Fruit fly (Drosophila melanogaster) whole organism, embryonic: ENCODE measurements around the gene Uba4.

Source experiments
- B-H2 ChIP-seq: fragments of 200-800 bp; sonication (Bioruptor generic); optimal IDR thresholded peaks from 2 replicates; lab custom pipeline; 2018; ENCODE audit warnings: missing biosample characterization, mild to moderate bottlenecking, missing genetic modification characterization
- CG10431 ChIP-seq: fragments of 200-800 bp; sonication (Bioruptor generic); optimal IDR thresholded peaks from 3 replicates; lab custom pipeline; 2018; ENCODE audit warnings: missing biosample characterization, mild to moderate bottlenecking, missing genetic modification characterization
- CG10543 ChIP-seq: fragments of 200-800 bp; sonication (Bioruptor generic); optimal IDR thresholded peaks from 3 replicates; lab custom pipeline; 2017; ENCODE audit warnings: missing biosample characterization, mild to moderate bottlenecking, missing genetic modification characterization, moderate library complexity
- CG11093 ChIP-seq: fragments of 200-800 bp; sonication (Bioruptor generic); IDR thresholded peaks from 3 replicates; pipeline ENCODE4 v1.3.6; 2022; ENCODE audit warnings: missing biosample characterization, missing genetic modification characterization
- CG11398 ChIP-seq: fragments of 200-800 bp; sonication (Bioruptor generic); optimal IDR thresholded peaks from 2 replicates; lab custom pipeline; 2016; ENCODE audit warnings: missing biosample characterization, missing genetic modification characterization
- CG13424 ChIP-seq: fragments of 200-800 bp; sonication (Bioruptor generic); optimal IDR thresholded peaks from 2 replicates; lab custom pipeline; 2019; ENCODE audit warnings: missing biosample characterization, mild to moderate bottlenecking, missing genetic modification characterization, moderate library complexity
- CG13894 ChIP-seq: fragments of 200-800 bp; sonication (Bioruptor generic); optimal IDR thresholded peaks from 3 replicates; lab custom pipeline; 2018; ENCODE audit warnings: missing biosample characterization, mild to moderate bottlenecking, missing genetic modification characterization, moderate library complexity
- CG14860 ChIP-seq: fragments of 200-800 bp; sonication (Bioruptor generic); IDR thresholded peaks from 3 replicates; pipeline ENCODE4 v1.3.6; 2022; ENCODE audit warnings: missing biosample characterization, missing genetic modification characterization; ENCODE audit not compliant: partially characterized antibody
- CG15011 ChIP-seq: fragments of 200-800 bp; sonication (Bioruptor generic); optimal IDR thresholded peaks from 3 replicates; lab custom pipeline; 2018; ENCODE audit warnings: missing biosample characterization, mild to moderate bottlenecking, missing genetic modification characterization
- CG1792 ChIP-seq: fragments of 200-800 bp; sonication (Bioruptor generic); optimal IDR thresholded peaks from 2 replicates; lab custom pipeline; 2016; ENCODE audit warnings: missing biosample characterization, missing genetic modification characterization
- CG18011 ChIP-seq: fragments of 200-800 bp; sonication (Bioruptor generic); optimal IDR thresholded peaks from 2 replicates; lab custom pipeline; 2017; ENCODE audit warnings: missing biosample characterization, missing genetic modification characterization, mild to moderate bottlenecking, moderate library complexity, missing genotype
- CG18262 ChIP-seq: fragments of 200-800 bp; optimal IDR thresholded peaks from 3 replicates; lab custom pipeline; 2019; ENCODE audit warnings: missing biosample characterization, mild to moderate bottlenecking, missing genetic modification characterization, moderate library complexity
- CG1832 ChIP-seq: fragments of 200-800 bp; sonication (Bioruptor generic); optimal IDR thresholded peaks from 2 replicates; lab custom pipeline; 2017; ENCODE audit warnings: missing biosample characterization, mild to moderate bottlenecking, missing genetic modification characterization, inconsistent platforms
- CG2129 ChIP-seq: fragments of 200-800 bp; sonication (Bioruptor generic); IDR thresholded peaks from 2 replicates; pipeline ENCODE4 v1.3.6; 2022; ENCODE audit warnings: missing biosample characterization, missing genetic modification characterization; ENCODE audit not compliant: partially characterized antibody
- CG3065 ChIP-seq: fragments of 200-800 bp; sonication (Bioruptor generic); optimal IDR thresholded peaks from 2 replicates; lab custom pipeline; 2016; ENCODE audit warnings: missing biosample characterization, missing genetic modification characterization
- CG32772 ChIP-seq: fragments of 200-800 bp; sonication (Bioruptor generic); IDR thresholded peaks from 2 replicates; pipeline ENCODE4 v1.3.6; 2022; ENCODE audit warnings: missing biosample characterization, missing genetic modification characterization
- CG42726 ChIP-seq: fragments of 200-800 bp; sonication (Bioruptor generic); IDR thresholded peaks from 2 replicates; pipeline ENCODE4 v1.3.6; 2022; ENCODE audit warnings: missing biosample characterization, missing genetic modification characterization; ENCODE audit not compliant: partially characterized antibody
- CG5180 ChIP-seq: fragments of 200-800 bp; sonication (Bioruptor generic); optimal IDR thresholded peaks from 3 replicates; lab custom pipeline; 2017; ENCODE audit warnings: missing biosample characterization, missing genetic modification characterization, mild to moderate bottlenecking, moderate library complexity, missing genetic modification reagents
- CG6854 ChIP-seq: fragments of 200-800 bp; sonication (Bioruptor generic); optimal IDR thresholded peaks from 3 replicates; lab custom pipeline; 2017; ENCODE audit warnings: missing biosample characterization, mild to moderate bottlenecking, missing genetic modification characterization
- CG7556 ChIP-seq: fragments of 200-800 bp; sonication (Bioruptor generic); optimal IDR thresholded peaks from 2 replicates; lab custom pipeline; 2017; ENCODE audit warnings: missing biosample characterization, mild to moderate bottlenecking, missing genetic modification characterization
- CG8281 ChIP-seq: fragments of 200-800 bp; sonication (Bioruptor generic); optimal IDR thresholded peaks from 2 replicates; lab custom pipeline; 2018; ENCODE audit warnings: missing biosample characterization, mild to moderate bottlenecking, missing genetic modification characterization, moderate library complexity
- CG9727 ChIP-seq: fragments of 200-800 bp; sonication (Bioruptor generic); optimal IDR thresholded peaks from 3 replicates; lab custom pipeline; 2017; ENCODE audit warnings: missing biosample characterization, mild to moderate bottlenecking, missing genetic modification characterization
- CG9932 ChIP-seq: fragments of 200-800 bp; sonication (Bioruptor generic); IDR thresholded peaks from 2 replicates; pipeline ENCODE4 v1.3.6; 2022; ENCODE audit warnings: missing biosample characterization, missing genetic modification characterization
- Dbx ChIP-seq: fragments of 200-800 bp; sonication (Bioruptor generic); IDR thresholded peaks from 3 replicates; pipeline ENCODE4 v1.3.6; 2022; ENCODE audit warnings: missing biosample characterization, missing genetic modification characterization
- ERR ChIP-seq: fragments of 200-800 bp; sonication (Bioruptor generic); optimal IDR thresholded peaks from 2 replicates; lab custom pipeline; 2016; ENCODE audit warnings: missing biosample characterization, missing genetic modification characterization
- GATAe ChIP-seq: fragments of 200-800 bp; sonication (Bioruptor generic); conservative IDR thresholded peaks from 2 replicates; pipeline ENCODE4 v1.3.6; 2022; ENCODE audit warnings: missing biosample characterization, missing genetic modification characterization
- HLH54F ChIP-seq: fragments of 200-800 bp; sonication (Bioruptor generic); optimal IDR thresholded peaks from 3 replicates; lab custom pipeline; 2016; ENCODE audit warnings: missing biosample characterization, missing genetic modification characterization
- Hmx ChIP-seq: fragments of 200-800 bp; sonication (Bioruptor generic); optimal IDR thresholded peaks from 2 replicates; lab custom pipeline; 2016; ENCODE audit warnings: missing biosample characterization, missing genetic modification characterization
- Max ChIP-seq: fragments of 200-800 bp; sonication (Bioruptor generic); optimal IDR thresholded peaks from 2 replicates; lab custom pipeline; 2016; ENCODE audit warnings: missing biosample characterization, mild to moderate bottlenecking, missing genetic modification characterization
- NC2β ChIP-seq: fragments of 200-800 bp; sonication (Bioruptor generic); optimal IDR thresholded peaks from 2 replicates; lab custom pipeline; 2016; ENCODE audit warnings: missing biosample characterization, missing genetic modification characterization
- Oaz ChIP-seq: fragments of 200-800 bp; sonication (Bioruptor generic); IDR thresholded peaks from 2 replicates; pipeline ENCODE4 v1.3.6; 2022; ENCODE audit warnings: missing biosample characterization, missing genetic modification characterization
- Oli ChIP-seq: fragments of 200-800 bp; sonication (Bioruptor generic); optimal IDR thresholded peaks from 2 replicates; lab custom pipeline; 2018; ENCODE audit warnings: missing biosample characterization, mild to moderate bottlenecking, missing genetic modification characterization, moderate library complexity
- ac ChIP-seq: fragments of 200-800 bp; sonication (Bioruptor generic); optimal IDR thresholded peaks from 3 replicates; lab custom pipeline; 2017; ENCODE audit warnings: missing biosample characterization, mild to moderate bottlenecking, missing genetic modification characterization
- ap ChIP-seq: fragments of 200-800 bp; sonication (Bioruptor generic); IDR thresholded peaks from 2 replicates; pipeline ENCODE4 v1.3.6; 2022; ENCODE audit warnings: missing biosample characterization, missing genetic modification characterization
- corto ChIP-seq: fragments of 200-800 bp; sonication (Bioruptor generic); optimal IDR thresholded peaks from 2 replicates; lab custom pipeline; 2016; ENCODE audit warnings: missing biosample characterization, mild to moderate bottlenecking, missing genetic modification characterization, moderate library complexity
- emc ChIP-seq: fragments of 200-800 bp; sonication (Bioruptor generic); optimal IDR thresholded peaks from 2 replicates; lab custom pipeline; 2016; ENCODE audit warnings: missing biosample characterization, missing genetic modification characterization
- fd64A ChIP-seq: fragments of 200-800 bp; sonication (Bioruptor generic); optimal IDR thresholded peaks from 3 replicates; lab custom pipeline; 2018; ENCODE audit warnings: missing biosample characterization, mild to moderate bottlenecking, missing genetic modification characterization
- ftz-f1 ChIP-seq: fragments of 200-800 bp; sonication (Bioruptor generic); optimal IDR thresholded peaks from 2 replicates; lab custom pipeline; 2016; ENCODE audit warnings: missing biosample characterization, missing genetic modification characterization
- ham ChIP-seq: fragments of 200-800 bp; sonication (Bioruptor generic); IDR thresholded peaks from 2 replicates; pipeline ENCODE4 v1.3.6; 2022; ENCODE audit warnings: missing biosample characterization, missing genetic modification characterization
- jumu ChIP-seq: fragments of 200-800 bp; sonication (Bioruptor generic); optimal IDR thresholded peaks from 3 replicates; lab custom pipeline; 2016; ENCODE audit warnings: missing biosample characterization, missing genetic modification characterization
- mam ChIP-seq: fragments of 200-800 bp; sonication (Bioruptor generic); optimal IDR thresholded peaks from 3 replicates; lab custom pipeline; 2016; ENCODE audit warnings: missing biosample characterization, missing genetic modification characterization
- nerfin-1 ChIP-seq: fragments of 200-800 bp; sonication (Bioruptor generic); optimal IDR thresholded peaks from 3 replicates; lab custom pipeline; 2019; ENCODE audit warnings: missing biosample characterization, mild to moderate bottlenecking, missing genetic modification characterization, moderate library complexity
- p53 ChIP-seq: fragments of 200-800 bp; sonication (Bioruptor generic); optimal IDR thresholded peaks from 2 replicates; lab custom pipeline; 2016; ENCODE audit warnings: missing biosample characterization, missing genetic modification characterization
- repo ChIP-seq: fragments of 200-800 bp; sonication (Bioruptor generic); optimal IDR thresholded peaks from 2 replicates; lab custom pipeline; 2016; ENCODE audit warnings: missing biosample characterization, missing genetic modification characterization
- stwl ChIP-seq: fragments of 200-800 bp; sonication (Bioruptor generic); optimal IDR thresholded peaks from 3 replicates; lab custom pipeline; 2018; ENCODE audit warnings: missing biosample characterization, mild to moderate bottlenecking, missing genetic modification characterization, moderate library complexity
- tup ChIP-seq: fragments of 200-800 bp; sonication (Bioruptor generic); optimal IDR thresholded peaks from 2 replicates; lab custom pipeline; 2016; ENCODE audit warnings: missing biosample characterization, mild to moderate bottlenecking, missing genetic modification characterization, moderate library complexity
- yki ChIP-seq: fragments of >200 bp; optimal IDR thresholded peaks from 3 replicates; lab custom pipeline; 2018
- zen2 ChIP-seq: fragments of 200-800 bp; sonication (Bioruptor generic); IDR thresholded peaks from 3 replicates; pipeline ENCODE4 v1.3.6; 2022; ENCODE audit warnings: missing biosample characterization, missing genetic modification characterization; ENCODE audit not compliant: partially characterized antibody
- zf30C ChIP-seq: fragments of 200-800 bp; sonication (Bioruptor generic); optimal IDR thresholded peaks from 3 replicates; lab custom pipeline; 2018; ENCODE audit warnings: missing biosample characterization, mild to moderate bottlenecking, missing genetic modification characterization

Gene Uba4

dm6 chr2L:8541469-8542233 is 24.4 kb downstream of the Uba4 start, which contains the start of gene Sema1a (continued):
- TF ChIP-seq CG5180: no peak
- peak; percentile 95 for TF ChIP-seq CG42726 (GFP tag; lab: Robert Waterston, UW)
- peak; percentile 42 for TF ChIP-seq CG10543 (GFP tag; lab: Kevin White, UChicago)
- no peak for TF ChIP-seq ac (GFP tag; lab: Kevin White, UChicago)
- peak; percentile 59 for TF ChIP-seq CG6854
- peak; percentile 74 for TF ChIP-seq Oli (tag; lab: Kevin White, UChicago)
- TF ChIP-seq CG14860 (GFP tag; lab: Robert Waterston, UW): peak; percentile 65
- no peak for TF ChIP-seq CG10431 (GFP tag; lab: Kevin White, UChicago)
- peak; percentile 83 for TF ChIP-seq HLH54F (GFP tag; lab: Kevin White, UChicago)
- TF ChIP-seq CG1792 (GFP tag; lab: Kevin White, UChicago): no peak
- peak; percentile 86 for TF ChIP-seq zen2 (GFP tag; lab: Robert Waterston, UW)
- peak; percentile 21 for TF ChIP-seq stwl
- TF ChIP-seq emc (GFP tag; lab: Kevin White, UChicago): peak; percentile 4
- TF ChIP-seq ftz-f1 (GFP tag; lab: Kevin White, UChicago): no peak
- TF ChIP-seq repo: peak; percentile 46
- TF ChIP-seq CG11398: no peak
- TF ChIP-seq mam (GFP tag; lab: Kevin White, UChicago): peak; percentile 87
- peak; percentile 16 for TF ChIP-seq CG3065 (GFP tag; lab: Kevin White, UChicago)
- TF ChIP-seq p53: no peak
- TF ChIP-seq CG1832: no peak
- TF ChIP-seq Oaz (GFP tag; lab: Robert Waterston, UW): 0 out of 2 replicates have a peak, but pooled peaks have one; percentile 53
- peak; percentile 25 for TF ChIP-seq CG13894 (tag; lab: Kevin White, UChicago)
- no peak for TF ChIP-seq ham (GFP tag; lab: Robert Waterston, UW)
- TF ChIP-seq Hmx (GFP tag; lab: Kevin White, UChicago): no peak
- peak; percentile 73; the same call in 2 of the 3 replicates for TF ChIP-seq Dbx (GFP tag; lab: Robert Waterston, UW)
- no peak for TF ChIP-seq ERR
- TF ChIP-seq Max (GFP tag; lab: Kevin White, UChicago): no peak
- TF ChIP-seq CG11093: no peak
- no peak for TF ChIP-seq CG18011 (GFP tag; lab: Kevin White, UChicago)
- peak; percentile 33 for TF ChIP-seq nerfin-1 (tag; lab: Kevin White, UChicago)
- TF ChIP-seq zf30C (GFP tag; lab: Kevin White, UChicago): no peak
- TF ChIP-seq CG9727 (GFP tag; lab: Kevin White, UChicago): peak; percentile 30
- TF ChIP-seq CG7556 (GFP tag; lab: Kevin White, UChicago): peak; percentile 50
- 0 out of 2 replicates have a peak, but pooled peaks have one; percentile 40 for TF ChIP-seq ap (GFP tag; lab: Robert Waterston, UW)
- TF ChIP-seq tup (GFP tag; lab: Kevin White, UChicago): no peak
- no peak for TF ChIP-seq corto (GFP tag; lab: Kevin White, UChicago)
- TF ChIP-seq CG13424 (tag; lab: Kevin White, UChicago): peak; percentile 36
- peak; percentile 62 for TF ChIP-seq jumu
- TF ChIP-seq fd64A (GFP tag; lab: Kevin White, UChicago): no peak
- TF ChIP-seq CG9932 (GFP tag; lab: Robert Waterston, UW): peak; percentile 76
- peak; percentile 39; the same call in 1 of the 2 replicates for TF ChIP-seq GATAe (GFP tag; lab: Robert Waterston, UW)
- no peak for TF ChIP-seq CG8281 (tag; lab: Kevin White, UChicago)
- TF ChIP-seq CG18262 (tag; lab: Kevin White, UChicago): peak; percentile 69
- no peak for TF ChIP-seq CG2129 (GFP tag; lab: Robert Waterston, UW)
- TF ChIP-seq CG15011: no peak
- TF ChIP-seq yki (lab: Kevin White, UChicago): no peak
- TF ChIP-seq CG32772 (GFP tag; lab: Robert Waterston, UW): no peak; the same call in 1 of the 2 replicates
- TF ChIP-seq NC2β (GFP tag; lab: Kevin White, UChicago): peak; percentile 19
- no peak for TF ChIP-seq B-H2 (GFP tag; lab: Kevin White, UChicago)
